Fruit fly (Drosophila melanogaster) whole organism, embryonic: ENCODE measurements around the gene Pgd.

Source experiments
- Abd-B ChIP-seq: fragments of 200-800 bp; sonication (Bioruptor generic); optimal IDR thresholded peaks from 2 replicates; lab custom pipeline; 2018; ENCODE audit warnings: missing biosample characterization, mild to moderate bottlenecking, missing genetic modification characterization, moderate library complexity
- Blimp-1 ChIP-seq: fragments of 200-800 bp; sonication (Bioruptor generic); optimal IDR thresholded peaks from 3 replicates; lab custom pipeline; 2018; ENCODE audit warnings: missing biosample characterization, missing genetic modification characterization, mild to moderate bottlenecking, moderate library complexity, missing genetic modification reagents
- Bteb2 ChIP-seq: fragments of 200-800 bp; sonication (Bioruptor generic); optimal IDR thresholded peaks from 2 replicates; lab custom pipeline; 2016; ENCODE audit warnings: missing biosample characterization, missing genetic modification characterization
- CG10274 ChIP-seq: fragments of 200-800 bp; sonication (Bioruptor generic); optimal IDR thresholded peaks from 3 replicates; lab custom pipeline; 2017; ENCODE audit warnings: missing biosample characterization, mild to moderate bottlenecking, missing genetic modification characterization
- CG10366 ChIP-seq: fragments of 200-800 bp; sonication (Bioruptor generic); IDR thresholded peaks from 2 replicates; pipeline ENCODE4 v1.3.6; 2022; ENCODE audit warnings: missing biosample characterization, missing genetic modification characterization
- CG10959 ChIP-seq: fragments of 200-800 bp; sonication (Bioruptor generic); IDR thresholded peaks from 2 replicates; pipeline ENCODE4 v1.3.6; 2022; ENCODE audit warnings: missing biosample characterization, missing genetic modification characterization
- CG12659 ChIP-seq: fragments of 200-800 bp; sonication (Bioruptor generic); optimal IDR thresholded peaks from 3 replicates; lab custom pipeline; 2017; ENCODE audit warnings: mild to moderate bottlenecking, missing biosample characterization, missing genetic modification reagents, missing genetic modification characterization
- CG12744 ChIP-seq: fragments of 200-800 bp; sonication (Bioruptor generic); optimal IDR thresholded peaks from 2 replicates; lab custom pipeline; 2016; ENCODE audit warnings: missing biosample characterization, missing genetic modification characterization
- CG14050 ChIP-seq: fragments of 200-800 bp; sonication (Bioruptor generic); IDR thresholded peaks from 3 replicates; pipeline ENCODE4 v1.3.6; 2022; ENCODE audit warnings: missing biosample characterization, missing genetic modification characterization
- CG14710 ChIP-seq: fragments of 200-800 bp; sonication (Bioruptor generic); optimal IDR thresholded peaks from 3 replicates; lab custom pipeline; 2019; ENCODE audit warnings: missing biosample characterization, mild to moderate bottlenecking, missing genetic modification characterization, moderate library complexity
- CG1603 ChIP-seq: fragments of 200-800 bp; sonication (Bioruptor generic); optimal IDR thresholded peaks from 2 replicates; lab custom pipeline; 2019; ENCODE audit warnings: missing biosample characterization, mild to moderate bottlenecking, missing genetic modification characterization, moderate library complexity
- CG1792 ChIP-seq: fragments of 200-800 bp; sonication (Bioruptor generic); optimal IDR thresholded peaks from 2 replicates; lab custom pipeline; 2016; ENCODE audit warnings: missing biosample characterization, missing genetic modification characterization
- CG2120 ChIP-seq: fragments of 200-800 bp; sonication (Bioruptor generic); optimal IDR thresholded peaks from 3 replicates; lab custom pipeline; 2016; ENCODE audit warnings: missing biosample characterization, missing genetic modification characterization
- CG2875 ChIP-seq: fragments of 200-800 bp; sonication (Bioruptor generic); optimal IDR thresholded peaks from 2 replicates; lab custom pipeline; 2017; ENCODE audit warnings: missing biosample characterization, mild to moderate bottlenecking, missing genetic modification characterization, missing genetic modification reagents
- CG4707 ChIP-seq: fragments of 200-800 bp; sonication (Bioruptor generic); optimal IDR thresholded peaks from 2 replicates; lab custom pipeline; 2018; ENCODE audit warnings: missing biosample characterization, mild to moderate bottlenecking, missing genetic modification characterization, moderate library complexity
- CG5180 ChIP-seq: fragments of 200-800 bp; sonication (Bioruptor generic); optimal IDR thresholded peaks from 3 replicates; lab custom pipeline; 2017; ENCODE audit warnings: missing biosample characterization, missing genetic modification characterization, mild to moderate bottlenecking, moderate library complexity, missing genetic modification reagents
- CG7271 ChIP-seq: fragments of 200-800 bp; sonication (Bioruptor generic); optimal IDR thresholded peaks from 2 replicates; lab custom pipeline; 2018; ENCODE audit warnings: missing biosample characterization, mild to moderate bottlenecking, missing genetic modification characterization, moderate library complexity
- CG7786 ChIP-seq: fragments of 200-800 bp; sonication (Bioruptor generic); optimal IDR thresholded peaks from 2 replicates; lab custom pipeline; 2016; ENCODE audit warnings: missing biosample characterization, missing genetic modification characterization
- CG9817 ChIP-seq: fragments of 200-800 bp; sonication (Bioruptor generic); optimal IDR thresholded peaks from 2 replicates; lab custom pipeline; 2018; ENCODE audit warnings: missing biosample characterization, mild to moderate bottlenecking, missing genetic modification characterization, moderate library complexity
- CG9932 ChIP-seq: fragments of 200-800 bp; sonication (Bioruptor generic); IDR thresholded peaks from 2 replicates; pipeline ENCODE4 v1.3.6; 2022; ENCODE audit warnings: missing biosample characterization, missing genetic modification characterization
- Camta ChIP-seq: fragments of 200-800 bp; sonication (Bioruptor generic); optimal IDR thresholded peaks from 2 replicates; lab custom pipeline; 2016; ENCODE audit warnings: missing biosample characterization, missing genetic modification characterization
- CrebB ChIP-seq: fragments of 200-800 bp; sonication (Bioruptor generic); optimal IDR thresholded peaks from 3 replicates; lab custom pipeline; 2018; ENCODE audit warnings: missing biosample characterization, mild to moderate bottlenecking, missing genetic modification characterization
- D19A ChIP-seq: fragments of 200-800 bp; optimal IDR thresholded peaks from 3 replicates; lab custom pipeline; 2019; ENCODE audit warnings: missing biosample characterization, mild to moderate bottlenecking, missing genetic modification characterization, moderate library complexity
- Dek ChIP-seq: fragments of 200-800 bp; sonication (Bioruptor generic); optimal IDR thresholded peaks from 3 replicates; lab custom pipeline; 2019; ENCODE audit warnings: missing biosample characterization, mild to moderate bottlenecking, missing genetic modification characterization, moderate library complexity
- Dfd ChIP-seq, 2 experiments: fragments of >200 bp; optimal IDR thresholded peaks; 2 replicates each; lab custom pipeline; 2017; ENCODE audit warnings: missing biosample characterization in 2 of 2, missing genetic modification characterization in 2 of 2
- Dp ChIP-seq: fragments of 200-800 bp; sonication (Bioruptor generic); optimal IDR thresholded peaks from 2 replicates; lab custom pipeline; 2018; ENCODE audit warnings: missing biosample characterization, mild to moderate bottlenecking, missing genetic modification characterization, moderate library complexity
- HHEX ChIP-seq: fragments of 200-800 bp; sonication (Bioruptor generic); optimal IDR thresholded peaks from 3 replicates; lab custom pipeline; 2017; ENCODE audit warnings: missing biosample characterization, mild to moderate bottlenecking, missing genetic modification characterization, missing genetic modification reagents
- Lpt ChIP-seq: fragments of >200 bp; optimal IDR thresholded peaks from 2 replicates; lab custom pipeline; 2018; ENCODE audit warnings: missing biosample characterization, missing genetic modification characterization
- PHDP ChIP-seq: fragments of 200-800 bp; sonication (Bioruptor generic); optimal IDR thresholded peaks from 3 replicates; lab custom pipeline; 2018; ENCODE audit warnings: missing biosample characterization, mild to moderate bottlenecking, missing genetic modification characterization, moderate library complexity
- Sox102F ChIP-seq: fragments of 200-800 bp; sonication (Bioruptor generic); optimal IDR thresholded peaks from 2 replicates; lab custom pipeline; 2018; ENCODE audit warnings: missing biosample characterization, mild to moderate bottlenecking, missing genetic modification characterization, moderate library complexity
- Sry-β ChIP-seq: fragments of 200-800 bp; sonication (Bioruptor generic); optimal IDR thresholded peaks from 2 replicates; lab custom pipeline; 2018; ENCODE audit warnings: missing biosample characterization, mild to moderate bottlenecking, missing genetic modification characterization, moderate library complexity
- Sry-δ ChIP-seq: fragments of 200-800 bp; sonication (Bioruptor generic); optimal IDR thresholded peaks from 2 replicates; lab custom pipeline; 2016; ENCODE audit warnings: missing biosample characterization, missing genetic modification characterization
- YL-1 ChIP-seq: fragments of 200-800 bp; sonication (Bioruptor generic); optimal IDR thresholded peaks from 3 replicates; lab custom pipeline; 2017; ENCODE audit warnings: missing biosample characterization, mild to moderate bottlenecking, missing genetic modification characterization
- ac ChIP-seq: fragments of 200-800 bp; sonication (Bioruptor generic); optimal IDR thresholded peaks from 3 replicates; lab custom pipeline; 2017; ENCODE audit warnings: missing biosample characterization, mild to moderate bottlenecking, missing genetic modification characterization
- az2 ChIP-seq: fragments of 200-800 bp; sonication (Bioruptor generic); optimal IDR thresholded peaks from 3 replicates; lab custom pipeline; 2016; ENCODE audit warnings: missing biosample characterization, missing genetic modification characterization
- bigmax ChIP-seq: fragments of 200-800 bp; sonication (Bioruptor generic); optimal IDR thresholded peaks from 2 replicates; lab custom pipeline; 2018; ENCODE audit warnings: missing biosample characterization, mild to moderate bottlenecking, missing genetic modification characterization
- corto ChIP-seq: fragments of 200-800 bp; sonication (Bioruptor generic); optimal IDR thresholded peaks from 2 replicates; lab custom pipeline; 2016; ENCODE audit warnings: missing biosample characterization, mild to moderate bottlenecking, missing genetic modification characterization, moderate library complexity
- da ChIP-seq: fragments of 200-800 bp; sonication (Bioruptor generic); optimal IDR thresholded peaks from 2 replicates; lab custom pipeline; 2016; ENCODE audit warnings: missing biosample characterization, missing genetic modification characterization
- dmrt11E ChIP-seq: fragments of 200-800 bp; sonication (Bioruptor generic); optimal IDR thresholded peaks from 3 replicates; lab custom pipeline; 2018; ENCODE audit warnings: missing biosample characterization, mild to moderate bottlenecking, missing genetic modification characterization, moderate library complexity
- exex ChIP-seq: fragments of 200-800 bp; sonication (Bioruptor generic); optimal IDR thresholded peaks from 4 replicates; lab custom pipeline; 2018; ENCODE audit warnings: missing biosample characterization, mild to moderate bottlenecking, missing genetic modification characterization, moderate library complexity
- gcm ChIP-seq: fragments of 200-800 bp; sonication (Bioruptor generic); optimal IDR thresholded peaks from 2 replicates; lab custom pipeline; 2019; ENCODE audit warnings: missing biosample characterization, mild to moderate bottlenecking, missing genetic modification characterization, moderate library complexity
- kni ChIP-seq: fragments of 200-800 bp; sonication (Bioruptor generic); optimal IDR thresholded peaks from 3 replicates; lab custom pipeline; 2017; ENCODE audit warnings: mild to moderate bottlenecking, missing biosample characterization, missing genetic modification reagents, missing genetic modification characterization
- maf-S ChIP-seq: fragments of 200-800 bp; sonication (Bioruptor generic); optimal IDR thresholded peaks from 2 replicates; lab custom pipeline; 2016; ENCODE audit warnings: missing biosample characterization, missing genetic modification characterization
- org-1 ChIP-seq: fragments of 200-800 bp; sonication (Bioruptor generic); optimal IDR thresholded peaks from 2 replicates; lab custom pipeline; 2017; ENCODE audit warnings: missing biosample characterization, missing genetic modification characterization
- ro ChIP-seq: fragments of 200-800 bp; sonication (Bioruptor generic); IDR thresholded peaks from 2 replicates; pipeline ENCODE4 v1.3.6; 2022; ENCODE audit warnings: missing biosample characterization, missing genetic modification characterization
- scrt ChIP-seq: fragments of 200-800 bp; sonication (Bioruptor generic); optimal IDR thresholded peaks from 2 replicates; lab custom pipeline; 2018; ENCODE audit warnings: missing biosample characterization, mild to moderate bottlenecking, missing genetic modification characterization, moderate library complexity
- sima ChIP-seq: fragments of 200-800 bp; sonication (Bioruptor generic); optimal IDR thresholded peaks from 2 replicates; lab custom pipeline; 2016; ENCODE audit warnings: missing biosample characterization, missing genetic modification characterization
- sqz ChIP-seq: fragments of 200-800 bp; sonication (Bioruptor generic); optimal IDR thresholded peaks from 3 replicates; lab custom pipeline; 2018; ENCODE audit warnings: missing biosample characterization, mild to moderate bottlenecking, missing genetic modification characterization
- vfl ChIP-seq: fragments of 200-800 bp; sonication (Bioruptor generic); optimal IDR thresholded peaks from 2 replicates; lab custom pipeline; 2016; ENCODE audit warnings: missing biosample characterization, missing genetic modification characterization

Gene Pgd

dm6 chrX:2136831-2137452 is 8.0 kb upstream of the Pgd start (continued):
- TF ChIP-seq HHEX (GFP tag; lab: Kevin White, UChicago) (peak; percentile 100), CG9817 (tag; lab: Kevin White, UChicago) (peak; percentile 100), CG12744 (GFP tag; lab: Kevin White, UChicago) (peak; percentile 100), CG4707 (GFP tag; lab: Kevin White, UChicago) (peak; percentile 99), exex (tag; lab: Kevin White, UChicago) (peak; percentile 97), CG1603 (tag; lab: Kevin White, UChicago) (peak; percentile 100), Sox102F (GFP tag; lab: Kevin White, UChicago) (peak; percentile 100), corto (peak; percentile 99), dmrt11E (peak; percentile 100), PHDP (tag; lab: Kevin White, UChicago) (peak; percentile 100), CG5180 (peak; percentile 95), Blimp-1 (GFP tag; lab: Kevin White, UChicago) (peak; percentile 99), CG12659 (peak; percentile 100), vfl (GFP tag; lab: Kevin White, UChicago) (peak; percentile 99), YL-1 (GFP tag; lab: Kevin White, UChicago) (peak; percentile 98), CG14050 (GFP tag; lab: Robert Waterston, UW) (peak; percentile 100), kni (GFP tag; lab: Kevin White, UChicago) (peak; percentile 99), CG7786 (GFP tag; lab: Kevin White, UChicago) (peak; percentile 100), CG9932 (GFP tag; lab: Robert Waterston, UW) (peak; percentile 100), Sry-β (peak; percentile 82), CG1792 (GFP tag; lab: Kevin White, UChicago) (peak; percentile 100), CG10366 (peak; percentile 100), Dfd (GFP tag; optimal IDR thresholded peaks at IDR 0.05; lab: Kevin White, UChicago) (peak in 1 of 2 experiments; percentile 59), CG10959 (GFP tag; lab: Robert Waterston, UW) (peak; percentile 100), Bteb2 (GFP tag; lab: Kevin White, UChicago) (peak; percentile 99), CG14710 (tag; lab: Kevin White, UChicago) (peak; percentile 99), Abd-B (GFP tag; lab: Kevin White, UChicago) (peak; percentile 100), ro (peak; percentile 100), org-1 (GFP tag; lab: Kevin White, UChicago) (peak; percentile 99), da (GFP tag; lab: Kevin White, UChicago) (peak; percentile 99), CG7271 (peak; percentile 100), Sry-δ (peak; percentile 90), az2 (GFP tag; lab: Kevin White, UChicago) (peak; percentile 100), Camta (GFP tag; lab: Kevin White, UChicago) (peak; percentile 100), CG10274 (peak; percentile 98), CG2875 (GFP tag; lab: Kevin White, UChicago) (peak; percentile 100), bigmax (peak; percentile 90), sqz (GFP tag; lab: Kevin White, UChicago) (peak; percentile 100), Dp (GFP tag; lab: Kevin White, UChicago) (peak; percentile 38), Lpt (GFP tag; lab: Kevin White, UChicago) (peak; percentile 1), gcm (GFP tag; lab: Kevin White, UChicago) (peak; percentile 100), CrebB (tag; lab: Kevin White, UChicago) (peak; percentile 100), ac (peak; percentile 100), D19A (tag; lab: Kevin White, UChicago) (peak; percentile 98), sima (GFP tag; lab: Kevin White, UChicago) (peak; percentile 99), Dek (tag; lab: Kevin White, UChicago) (peak; percentile 100), scrt (GFP tag; lab: Kevin White, UChicago) (peak; percentile 99), maf-S (GFP tag; lab: Kevin White, UChicago) (peak; percentile 100), CG2120 (GFP tag; lab: Kevin White, UChicago) (peak; percentile 100)
